Comparison of ENCODE assay signal across 2 fruit fly cellular contexts in genomic region chr3R:14747259-14747856, dm6.
TF ChIP-seq lines count a peak whose summit lies in the region.

No protein-coding gene starts in this region.

- no peak for TF ChIP-seq CTCF in whole organism, embryonic (GFP tag; optimal IDR thresholded peaks at IDR 0.05; lab: Kevin White, UChicago)

TF ChIP-seq in whole organism, adult, 20 proteins besides CTCF, POLR2A, EP300 and RAD21:
- TF ChIP-seq CG12768 (GFP tag; optimal IDR thresholded peaks at IDR 0.05; lab: Kevin White, UChicago): no peak
- peak; percentile 13 for TF ChIP-seq CG33017 (tag; optimal IDR thresholded peaks at IDR 0.05; lab: Kevin White, UChicago)
- peak in 1 of 2 experiments; percentile 51 for TF ChIP-seq cnc (optimal IDR thresholded peaks at IDR 0.05; lab: Kevin White, UChicago)
- TF ChIP-seq cic (GFP tag; optimal IDR thresholded peaks at IDR 0.05; lab: Kevin White, UChicago): peak; percentile 84
- TF ChIP-seq kay (GFP tag; lab: Kevin White, UChicago; ENCODE audit: borderline replicate concordance): peak; percentile 95
TF ChIP-seq in whole organism, adult: peak in this region for 4.

TF ChIP-seq in whole organism, embryonic, 481 proteins besides CTCF, POLR2A, EP300 and RAD21:
- TF ChIP-seq salm (tag; optimal IDR thresholded peaks at IDR 0.05; lab: Kevin White, UChicago): no peak
- TF ChIP-seq GATAe (GFP tag; conservative IDR thresholded peaks at IDR 0.05; lab: Robert Waterston, UW): peak; percentile 46; the same call in 1 of the 2 replicates
- TF ChIP-seq eve (GFP tag; optimal IDR thresholded peaks at IDR 0.05; lab: Kevin White, UChicago): peak in 1 of 2 experiments; percentile 36
- peak; percentile 80 for TF ChIP-seq exex (tag; optimal IDR thresholded peaks at IDR 0.05; lab: Kevin White, UChicago)
- TF ChIP-seq sug (tag; optimal IDR thresholded peaks at IDR 0.05; lab: Kevin White, UChicago): peak; percentile 40
- peak in 1 of 2 experiments; percentile 17 for TF ChIP-seq Pdp1 (GFP tag; optimal IDR thresholded peaks at IDR 0.05; lab: Kevin White, UChicago)
- TF ChIP-seq cg (GFP tag; optimal IDR thresholded peaks at IDR 0.05; lab: Kevin White, UChicago): peak; percentile 32
- TF ChIP-seq CG17186 (GFP tag; optimal IDR thresholded peaks at IDR 0.05; lab: Kevin White, UChicago): no peak
- TF ChIP-seq mirr (GFP tag; optimal IDR thresholded peaks at IDR 0.05; lab: Kevin White, UChicago): peak; percentile 64

Comparison
In these comparisons a context has a peak if more than half of its experiments do, and no peak if none do; other contexts are left out.
1. Of the 1 proteins assayed by ChIP-seq in both whole organism, embryonic and whole organism, adult: peak only in whole organism, embryonic: none; only in whole organism, adult: kay; in both: none; in neither: 0.